Fruit fly (Drosophila melanogaster) whole organism, embryonic: ENCODE measurements around the gene CG33160.

Experiments
- Awh ChIP-seq: fragments of 200-800 bp; sonication (Bioruptor generic); IDR thresholded peaks from 2 replicates; pipeline ENCODE4, ENCODE4 v1.3.6; 2022; ENCODE audit warnings: missing biosample characterization, missing genetic modification characterization
- Bteb2 ChIP-seq: fragments of 200-800 bp; sonication (Bioruptor generic); optimal IDR thresholded peaks from 2 replicates; lab custom pipeline; 2016; ENCODE audit warnings: missing biosample characterization, missing genetic modification characterization
- CG11085 ChIP-seq: fragments of 200-800 bp; sonication (Bioruptor generic); IDR thresholded peaks from 2 replicates; pipeline ENCODE4 v1.3.6; 2022; ENCODE audit warnings: missing biosample characterization, missing genetic modification characterization
- CG11093 ChIP-seq: fragments of 200-800 bp; sonication (Bioruptor generic); IDR thresholded peaks from 3 replicates; pipeline ENCODE4 v1.3.6; 2022; ENCODE audit warnings: missing biosample characterization, missing genetic modification characterization
- CG11560 ChIP-seq: fragments of 200-800 bp; sonication (Bioruptor generic); IDR thresholded peaks from 3 replicates; pipeline ENCODE4 v1.3.6; 2022; ENCODE audit warnings: missing biosample characterization, missing genetic modification characterization
- CG11723 ChIP-seq: fragments of 200-800 bp; sonication (Bioruptor generic); optimal IDR thresholded peaks from 2 replicates; lab custom pipeline; 2017; ENCODE audit warnings: missing biosample characterization, mild to moderate bottlenecking, missing genetic modification characterization
- CG12104 ChIP-seq: fragments of 200-800 bp; sonication (Bioruptor generic); optimal IDR thresholded peaks from 3 replicates; lab custom pipeline; 2016; ENCODE audit warnings: missing biosample characterization, missing genetic modification characterization
- CG12219 ChIP-seq: fragments of 200-800 bp; sonication (Bioruptor generic); optimal IDR thresholded peaks from 3 replicates; lab custom pipeline; 2018; ENCODE audit warnings: missing biosample characterization, mild to moderate bottlenecking, missing genetic modification characterization
- CG1233 ChIP-seq: fragments of 200-800 bp; sonication (Bioruptor generic); optimal IDR thresholded peaks from 4 replicates; lab custom pipeline; 2018; ENCODE audit warnings: missing biosample characterization, mild to moderate bottlenecking, missing genetic modification characterization
- CG13296 ChIP-seq: fragments of 200-800 bp; sonication (Bioruptor generic); optimal IDR thresholded peaks from 3 replicates; lab custom pipeline; 2018; ENCODE audit warnings: missing biosample characterization, mild to moderate bottlenecking, missing genetic modification characterization
- CG14965 ChIP-seq: fragments of 200-800 bp; sonication (Bioruptor generic); optimal IDR thresholded peaks from 2 replicates; lab custom pipeline; 2016; ENCODE audit warnings: missing biosample characterization, missing genetic modification characterization, borderline replicate concordance
- CG16813 ChIP-seq: fragments of 200-800 bp; sonication (Bioruptor generic); IDR thresholded peaks from 3 replicates; pipeline ENCODE4 v1.3.6; 2022; ENCODE audit warnings: missing biosample characterization, missing genetic modification characterization; ENCODE audit not compliant: partially characterized antibody
- CG16863 ChIP-seq: fragments of 200-800 bp; sonication (Bioruptor generic); optimal IDR thresholded peaks from 3 replicates; lab custom pipeline; 2016; ENCODE audit warnings: missing biosample characterization, missing genetic modification characterization
- CG1792 ChIP-seq: fragments of 200-800 bp; sonication (Bioruptor generic); optimal IDR thresholded peaks from 2 replicates; lab custom pipeline; 2016; ENCODE audit warnings: missing biosample characterization, missing genetic modification characterization
- CG1832 ChIP-seq: fragments of 200-800 bp; sonication (Bioruptor generic); optimal IDR thresholded peaks from 2 replicates; lab custom pipeline; 2017; ENCODE audit warnings: missing biosample characterization, mild to moderate bottlenecking, missing genetic modification characterization, inconsistent platforms
- CG3838 ChIP-seq: fragments of 200-800 bp; sonication (Bioruptor generic); optimal IDR thresholded peaks from 3 replicates; lab custom pipeline; 2016; ENCODE audit warnings: missing biosample characterization, missing genetic modification characterization
- CG3847 ChIP-seq: fragments of 200-800 bp; sonication (Bioruptor generic); IDR thresholded peaks from 2 replicates; pipeline ENCODE4 v1.3.6; 2022; ENCODE audit warnings: missing biosample characterization, missing genetic modification characterization
- CG6654 ChIP-seq: fragments of 200-800 bp; sonication (Bioruptor generic); optimal IDR thresholded peaks from 2 replicates; lab custom pipeline; 2017; ENCODE audit warnings: missing biosample characterization, mild to moderate bottlenecking, missing genetic modification characterization
- CG6683 ChIP-seq: fragments of 200-800 bp; sonication (Bioruptor generic); optimal IDR thresholded peaks from 2 replicates; lab custom pipeline; 2017; ENCODE audit warnings: missing biosample characterization, mild to moderate bottlenecking, missing genetic modification characterization, missing genetic modification reagents
- CG7786 ChIP-seq: fragments of 200-800 bp; sonication (Bioruptor generic); optimal IDR thresholded peaks from 2 replicates; lab custom pipeline; 2016; ENCODE audit warnings: missing biosample characterization, missing genetic modification characterization
- CG7839 ChIP-seq: fragments of 200-800 bp; sonication (Bioruptor generic); optimal IDR thresholded peaks from 3 replicates; lab custom pipeline; 2018; ENCODE audit warnings: missing biosample characterization, mild to moderate bottlenecking, missing genetic modification characterization, moderate library complexity
- Dek ChIP-seq: fragments of 200-800 bp; sonication (Bioruptor generic); optimal IDR thresholded peaks from 3 replicates; lab custom pipeline; 2019; ENCODE audit warnings: missing biosample characterization, mild to moderate bottlenecking, missing genetic modification characterization, moderate library complexity
- E2f2 ChIP-seq: fragments of 200-800 bp; sonication (Bioruptor generic); IDR thresholded peaks from 2 replicates; pipeline ENCODE4 v1.3.6; 2022; ENCODE audit warnings: missing biosample characterization, missing genetic modification characterization
- Ets65A ChIP-seq: fragments of 200-800 bp; sonication (Bioruptor generic); peaks from one replicate; lab custom pipeline; 2016; ENCODE audit warnings: missing biosample characterization, missing genetic modification characterization
- Hr39 ChIP-seq: fragments of >200 bp; optimal IDR thresholded peaks from 2 replicates; lab custom pipeline; 2017
- MESR4 ChIP-seq: fragments of 200-800 bp; sonication (Bioruptor generic); optimal IDR thresholded peaks from 2 replicates; lab custom pipeline; 2018; ENCODE audit warnings: missing biosample characterization, mild to moderate bottlenecking, missing genetic modification characterization, moderate library complexity
- Mad ChIP-seq: fragments of 200-800 bp; sonication (Bioruptor generic); optimal IDR thresholded peaks from 2 replicates; lab custom pipeline; 2016; ENCODE audit warnings: missing biosample characterization, missing genetic modification characterization
- Nf-YC ChIP-seq: fragments of 200-800 bp; optimal IDR thresholded peaks from 3 replicates; lab custom pipeline; 2019; ENCODE audit warnings: missing biosample characterization, mild to moderate bottlenecking, missing genetic modification characterization, moderate library complexity
- Opbp ChIP-seq: fragments of 200-800 bp; sonication (Bioruptor generic); IDR thresholded peaks from 3 replicates; pipeline ENCODE4 v1.3.6; 2022; ENCODE audit warnings: missing biosample characterization, missing genetic modification characterization; ENCODE audit not compliant: partially characterized antibody
- ab ChIP-seq: fragments of 200-800 bp; sonication (Bioruptor generic); optimal IDR thresholded peaks from 2 replicates; lab custom pipeline; 2016; ENCODE audit warnings: missing biosample characterization, missing genetic modification characterization
- chn ChIP-seq: fragments of 200-800 bp; sonication (Bioruptor generic); optimal IDR thresholded peaks from 2 replicates; lab custom pipeline; 2016; ENCODE audit warnings: missing biosample characterization, missing genetic modification characterization
- crc ChIP-seq: fragments of 200-800 bp; sonication (Bioruptor generic); optimal IDR thresholded peaks from 2 replicates; lab custom pipeline; 2016; ENCODE audit warnings: missing biosample characterization, missing genetic modification characterization
- dati ChIP-seq: fragments of 200-800 bp; sonication (Bioruptor generic); IDR thresholded peaks from 2 replicates; pipeline ENCODE4 v1.3.6; 2022; ENCODE audit warnings: missing biosample characterization, missing genetic modification characterization
- dm ChIP-seq: fragments of 200-800 bp; sonication (Bioruptor generic); optimal IDR thresholded peaks from 3 replicates; lab custom pipeline; 2016; ENCODE audit warnings: missing biosample characterization, missing genetic modification characterization
- esg ChIP-seq: fragments of 200-800 bp; sonication (Bioruptor generic); conservative IDR thresholded peaks from 2 replicates; pipeline ENCODE4 v1.3.6; 2022; ENCODE audit warnings: missing biosample characterization, missing genetic modification characterization
- ewg ChIP-seq: fragments of 200-800 bp; sonication (Bioruptor generic); optimal IDR thresholded peaks from 3 replicates; lab custom pipeline; 2017; ENCODE audit warnings: mild to moderate bottlenecking, missing biosample characterization, missing genetic modification reagents, missing genetic modification characterization
- fd64A ChIP-seq: fragments of 200-800 bp; sonication (Bioruptor generic); optimal IDR thresholded peaks from 3 replicates; lab custom pipeline; 2018; ENCODE audit warnings: missing biosample characterization, mild to moderate bottlenecking, missing genetic modification characterization
- fu2 ChIP-seq: fragments of 200-800 bp; sonication (Bioruptor generic); optimal IDR thresholded peaks from 2 replicates; lab custom pipeline; 2016; ENCODE audit warnings: missing biosample characterization, missing genetic modification characterization
- grau ChIP-seq: fragments of 200-800 bp; optimal IDR thresholded peaks from 3 replicates; lab custom pipeline; 2019; ENCODE audit warnings: missing biosample characterization, mild to moderate bottlenecking, missing genetic modification characterization, moderate library complexity
- grn ChIP-seq: fragments of 200-800 bp; sonication (Bioruptor generic); optimal IDR thresholded peaks from 3 replicates; lab custom pipeline; 2017; ENCODE audit warnings: missing biosample characterization, missing genetic modification characterization
- gt ChIP-seq: fragments of 200-800 bp; sonication (Bioruptor generic); IDR thresholded peaks from 2 replicates; pipeline ENCODE4 v1.3.6; 2022; ENCODE audit warnings: missing biosample characterization, missing genetic modification characterization
- nerfin-2 ChIP-seq: fragments of 200-800 bp; sonication (Bioruptor generic); IDR thresholded peaks from 2 replicates; pipeline ENCODE4 v1.3.6; 2022; ENCODE audit warnings: missing biosample characterization, missing genetic modification characterization; ENCODE audit not compliant: partially characterized antibody
- pb ChIP-seq: fragments of 200-800 bp; sonication (Bioruptor generic); optimal IDR thresholded peaks from 3 replicates; lab custom pipeline; 2016; ENCODE audit warnings: missing biosample characterization, missing genetic modification characterization
- pros ChIP-seq: fragments of 200-800 bp; sonication (Bioruptor generic); optimal IDR thresholded peaks from 3 replicates; lab custom pipeline; 2019; ENCODE audit warnings: missing biosample characterization, mild to moderate bottlenecking, missing genetic modification characterization, moderate library complexity
- rib ChIP-seq: fragments of 200-800 bp; sonication (Bioruptor generic); IDR thresholded peaks from 2 replicates; pipeline ENCODE4 v1.3.6; 2022; ENCODE audit warnings: missing biosample characterization, missing genetic modification characterization
- salm ChIP-seq: fragments of 200-800 bp; sonication (Bioruptor generic); optimal IDR thresholded peaks from 2 replicates; lab custom pipeline; 2018; ENCODE audit warnings: missing biosample characterization, mild to moderate bottlenecking, missing genetic modification characterization
- sug ChIP-seq: fragments of 200-800 bp; optimal IDR thresholded peaks from 2 replicates; lab custom pipeline; 2019; ENCODE audit warnings: missing biosample characterization, mild to moderate bottlenecking, missing genetic modification characterization, moderate library complexity
- tup ChIP-seq: fragments of 200-800 bp; sonication (Bioruptor generic); optimal IDR thresholded peaks from 2 replicates; lab custom pipeline; 2016; ENCODE audit warnings: missing biosample characterization, mild to moderate bottlenecking, missing genetic modification characterization, moderate library complexity
- zen ChIP-seq: fragments of 200-800 bp; sonication (Bioruptor generic); optimal IDR thresholded peaks from 3 replicates; lab custom pipeline; 2018; ENCODE audit warnings: missing biosample characterization, mild to moderate bottlenecking, missing genetic modification characterization, moderate library complexity

Gene CG33160

dm6 chr3L:3198447-3199402, 7.4 kb downstream of the CG33160 start, which contains the start of the genes CG32276 and gry (continued):
- TF ChIP-seq chn: peak; percentile 77
- peak; percentile 52 for TF ChIP-seq ab
- TF ChIP-seq CG6654 (GFP tag; lab: Kevin White, UChicago): no peak
- peak; percentile 65; the same call in 2 of the 3 replicates for TF ChIP-seq CG11093 (GFP tag; lab: Robert Waterston, UW)
- TF ChIP-seq CG12104 (GFP tag; lab: Kevin White, UChicago): peak; percentile 53
- no peak for TF ChIP-seq CG7839
- no peak for TF ChIP-seq Hr39
- TF ChIP-seq MESR4 (GFP tag; lab: Kevin White, UChicago): peak; percentile 89
- peak; percentile 60 for TF ChIP-seq CG11723 (GFP tag; lab: Kevin White, UChicago)
- TF ChIP-seq grn (GFP tag; lab: Kevin White, UChicago): no peak
- TF ChIP-seq sug: no peak
- peak; percentile 41 for TF ChIP-seq CG6683 (GFP tag; lab: Kevin White, UChicago)
- TF ChIP-seq Nf-YC (tag; lab: Kevin White, UChicago): no peak
- TF ChIP-seq CG1792 (GFP tag; lab: Kevin White, UChicago): no peak
- peak; percentile 71 for TF ChIP-seq CG7786 (GFP tag; lab: Kevin White, UChicago)
- peak; percentile 79 for TF ChIP-seq Bteb2 (GFP tag; lab: Kevin White, UChicago)
- peak; percentile 98 for TF ChIP-seq Ets65A
- TF ChIP-seq gt (GFP tag; lab: Robert Waterston, UW): peak; percentile 35; the same call in 1 of the 2 replicates
- TF ChIP-seq grau (tag; lab: Kevin White, UChicago): no peak
- peak; percentile 81 for TF ChIP-seq dm
- TF ChIP-seq Awh (GFP tag; lab: Robert Waterston, UW): no peak
- TF ChIP-seq Mad (GFP tag; lab: Kevin White, UChicago): peak; percentile 82
- TF ChIP-seq pb (GFP tag; lab: Kevin White, UChicago): peak; percentile 36
- TF ChIP-seq fu2 (GFP tag; lab: Kevin White, UChicago): peak; percentile 76
- TF ChIP-seq CG11085 (GFP tag; lab: Robert Waterston, UW): 0 out of 2 replicates have a peak, but pooled peaks have one; percentile 27
- TF ChIP-seq dati: peak; percentile 48; the same call in 1 of the 2 replicates
- peak; percentile 72 for TF ChIP-seq ewg
- TF ChIP-seq CG13296 (GFP tag; lab: Kevin White, UChicago): peak; percentile 65
- peak; percentile 65 for TF ChIP-seq esg
- no peak for TF ChIP-seq rib (GFP tag; lab: Robert Waterston, UW)
- TF ChIP-seq CG3838 (GFP tag; lab: Kevin White, UChicago): peak; percentile 53
- peak; percentile 69 for TF ChIP-seq zen
- peak; percentile 63 for TF ChIP-seq tup (GFP tag; lab: Kevin White, UChicago)
- TF ChIP-seq salm (tag; lab: Kevin White, UChicago): peak; percentile 26
- peak; percentile 79 for TF ChIP-seq CG16863 (GFP tag; lab: Kevin White, UChicago)
- TF ChIP-seq Dek (tag; lab: Kevin White, UChicago): peak; percentile 73
- no peak for TF ChIP-seq CG11560 (tag; lab: Robert Waterston, UW)
- TF ChIP-seq CG3847 (GFP tag; lab: Robert Waterston, UW): peak; percentile 83
- TF ChIP-seq fd64A (GFP tag; lab: Kevin White, UChicago): no peak
- no peak for TF ChIP-seq CG14965 (GFP tag; lab: Kevin White, UChicago)
- peak; percentile 53 for TF ChIP-seq E2f2 (GFP tag; lab: Robert Waterston, UW)
- TF ChIP-seq Opbp: no peak
- TF ChIP-seq CG1233 (GFP tag; lab: Kevin White, UChicago): peak; percentile 67
- no peak for TF ChIP-seq CG1832 (GFP tag; lab: Kevin White, UChicago)
- TF ChIP-seq CG16813: peak; percentile 50; the same call in 2 of the 3 replicates
- peak; percentile 51 for TF ChIP-seq CG12219 (GFP tag; lab: Kevin White, UChicago)
- no peak for TF ChIP-seq nerfin-2 (GFP tag; lab: Robert Waterston, UW)
- TF ChIP-seq crc (GFP tag; lab: Kevin White, UChicago): peak; percentile 48
- no peak for TF ChIP-seq pros
